Fruit fly (Drosophila melanogaster) whole organism, embryonic: ENCODE data around the gene CG8891.

ENCODE experiments used
- Aef1 ChIP-seq: fragments of 200-800 bp; sonication (Bioruptor generic); IDR thresholded peaks from 3 replicates; pipeline ENCODE4 v1.3.6; 2022; ENCODE audit warnings: missing biosample characterization, missing genetic modification characterization
- CG10147 ChIP-seq: fragments of 200-800 bp; sonication (Bioruptor generic); optimal IDR thresholded peaks from 2 replicates; lab custom pipeline; 2019; ENCODE audit warnings: missing biosample characterization, mild to moderate bottlenecking, missing genetic modification characterization, moderate library complexity
- CG10366 ChIP-seq: fragments of 200-800 bp; sonication (Bioruptor generic); IDR thresholded peaks from 2 replicates; pipeline ENCODE4 v1.3.6; 2022; ENCODE audit warnings: missing biosample characterization, missing genetic modification characterization
- CG11085 ChIP-seq: fragments of 200-800 bp; sonication (Bioruptor generic); IDR thresholded peaks from 2 replicates; pipeline ENCODE4 v1.3.6; 2022; ENCODE audit warnings: missing biosample characterization, missing genetic modification characterization
- CG13123 ChIP-seq: fragments of 200-800 bp; sonication (Bioruptor generic); optimal IDR thresholded peaks from 2 replicates; lab custom pipeline; 2016; ENCODE audit warnings: missing biosample characterization, missing genetic modification characterization
- CG13287 ChIP-seq: fragments of 200-800 bp; sonication (Bioruptor generic); IDR thresholded peaks from 2 replicates; pipeline ENCODE4 v1.3.6; 2022; ENCODE audit warnings: missing biosample characterization, missing genetic modification characterization; ENCODE audit not compliant: partially characterized antibody
- CG13894 ChIP-seq: fragments of 200-800 bp; sonication (Bioruptor generic); optimal IDR thresholded peaks from 3 replicates; lab custom pipeline; 2018; ENCODE audit warnings: missing biosample characterization, mild to moderate bottlenecking, missing genetic modification characterization, moderate library complexity
- CG14050 ChIP-seq: fragments of 200-800 bp; sonication (Bioruptor generic); IDR thresholded peaks from 3 replicates; pipeline ENCODE4 v1.3.6; 2022; ENCODE audit warnings: missing biosample characterization, missing genetic modification characterization
- CG15011 ChIP-seq: fragments of 200-800 bp; sonication (Bioruptor generic); optimal IDR thresholded peaks from 3 replicates; lab custom pipeline; 2018; ENCODE audit warnings: missing biosample characterization, mild to moderate bottlenecking, missing genetic modification characterization
- CG16863 ChIP-seq: fragments of 200-800 bp; sonication (Bioruptor generic); optimal IDR thresholded peaks from 3 replicates; lab custom pipeline; 2016; ENCODE audit warnings: missing biosample characterization, missing genetic modification characterization
- CG17328 ChIP-seq: fragments of 200-800 bp; sonication (Bioruptor generic); IDR thresholded peaks from 2 replicates; pipeline ENCODE4 v1.3.6; 2022; ENCODE audit warnings: missing biosample characterization, missing genetic modification characterization
- CG1792 ChIP-seq: fragments of 200-800 bp; sonication (Bioruptor generic); optimal IDR thresholded peaks from 2 replicates; lab custom pipeline; 2016; ENCODE audit warnings: missing biosample characterization, missing genetic modification characterization
- CG2712 ChIP-seq: fragments of 200-800 bp; optimal IDR thresholded peaks from 3 replicates; lab custom pipeline; 2019; ENCODE audit warnings: missing biosample characterization, mild to moderate bottlenecking, missing genetic modification characterization, moderate library complexity
- CG30431 ChIP-seq: fragments of 200-800 bp; sonication (Bioruptor generic); optimal IDR thresholded peaks from 2 replicates; lab custom pipeline; 2017; ENCODE audit warnings: missing biosample characterization, missing genetic modification characterization
- CG33213 ChIP-seq: fragments of 200-800 bp; sonication (Bioruptor generic); optimal IDR thresholded peaks from 3 replicates; lab custom pipeline; 2016; ENCODE audit warnings: missing biosample characterization, missing genetic modification characterization
- CG6854 ChIP-seq: fragments of 200-800 bp; sonication (Bioruptor generic); optimal IDR thresholded peaks from 3 replicates; lab custom pipeline; 2017; ENCODE audit warnings: missing biosample characterization, mild to moderate bottlenecking, missing genetic modification characterization
- CG7556 ChIP-seq: fragments of 200-800 bp; sonication (Bioruptor generic); optimal IDR thresholded peaks from 2 replicates; lab custom pipeline; 2017; ENCODE audit warnings: missing biosample characterization, mild to moderate bottlenecking, missing genetic modification characterization
- CG7786 ChIP-seq: fragments of 200-800 bp; sonication (Bioruptor generic); optimal IDR thresholded peaks from 2 replicates; lab custom pipeline; 2016; ENCODE audit warnings: missing biosample characterization, missing genetic modification characterization
- CG7963 ChIP-seq: fragments of 200-800 bp; sonication (Bioruptor generic); IDR thresholded peaks from 3 replicates; pipeline ENCODE4 v1.3.6; 2022; ENCODE audit warnings: missing biosample characterization, missing genetic modification characterization; ENCODE audit not compliant: partially characterized antibody
- CG8924 ChIP-seq: fragments of 200-800 bp; optimal IDR thresholded peaks from 3 replicates; lab custom pipeline; 2019; ENCODE audit warnings: missing biosample characterization, mild to moderate bottlenecking, missing genetic modification characterization, moderate library complexity
- CG9817 ChIP-seq: fragments of 200-800 bp; sonication (Bioruptor generic); optimal IDR thresholded peaks from 2 replicates; lab custom pipeline; 2018; ENCODE audit warnings: missing biosample characterization, mild to moderate bottlenecking, missing genetic modification characterization, moderate library complexity
- CG9932 ChIP-seq: fragments of 200-800 bp; sonication (Bioruptor generic); IDR thresholded peaks from 2 replicates; pipeline ENCODE4 v1.3.6; 2022; ENCODE audit warnings: missing biosample characterization, missing genetic modification characterization
- Dbx ChIP-seq: fragments of 200-800 bp; sonication (Bioruptor generic); IDR thresholded peaks from 3 replicates; pipeline ENCODE4 v1.3.6; 2022; ENCODE audit warnings: missing biosample characterization, missing genetic modification characterization
- Ets65A ChIP-seq: fragments of 200-800 bp; sonication (Bioruptor generic); peaks from one replicate; lab custom pipeline; 2016; ENCODE audit warnings: missing biosample characterization, missing genetic modification characterization
- Fer1 ChIP-seq: fragments of 200-800 bp; sonication (Bioruptor generic); optimal IDR thresholded peaks from 2 replicates; lab custom pipeline; 2017; ENCODE audit warnings: missing biosample characterization, mild to moderate bottlenecking, missing genetic modification characterization
- HLH4C ChIP-seq: fragments of 200-800 bp; sonication (Bioruptor generic); IDR thresholded peaks from 3 replicates; pipeline ENCODE4 v1.3.6; 2022; ENCODE audit warnings: missing biosample characterization, missing genetic modification characterization; ENCODE audit not compliant: partially characterized antibody
- Jarid2 ChIP-seq: fragments of 200-800 bp; sonication (Bioruptor generic); optimal IDR thresholded peaks from 3 replicates; lab custom pipeline; 2017; ENCODE audit warnings: mild to moderate bottlenecking, missing biosample characterization, missing genetic modification reagents, missing genetic modification characterization
- Mad ChIP-seq: fragments of 200-800 bp; sonication (Bioruptor generic); optimal IDR thresholded peaks from 2 replicates; lab custom pipeline; 2016; ENCODE audit warnings: missing biosample characterization, missing genetic modification characterization
- Myb ChIP-seq: fragments of 200-800 bp; sonication (Bioruptor generic); optimal IDR thresholded peaks from 2 replicates; lab custom pipeline; 2016; ENCODE audit warnings: missing biosample characterization, missing genetic modification characterization
- NFAT ChIP-seq: fragments of 200-800 bp; sonication (Bioruptor generic); IDR thresholded peaks from 2 replicates; pipeline ENCODE4 v1.3.6; 2022; ENCODE audit warnings: missing biosample characterization, missing genetic modification characterization
- Pdp1 ChIP-seq, 2 experiments: fragments of 200-800 bp; sonication (Bioruptor generic); optimal IDR thresholded peaks; 3 replicates each; lab custom pipeline; 2016; ENCODE audit warnings: missing biosample characterization in 2 of 2, missing genetic modification characterization in 2 of 2, mild to moderate bottlenecking in 1 of 2, moderate library complexity in 1 of 2
- Ravus ChIP-seq: fragments of 200-800 bp; sonication (Bioruptor generic); IDR thresholded peaks from 2 replicates; pipeline ENCODE4 v1.3.6; 2022; ENCODE audit warnings: missing biosample characterization, missing genetic modification characterization
- disco-r ChIP-seq: fragments of 200-800 bp; sonication (Bioruptor generic); optimal IDR thresholded peaks from 2 replicates; lab custom pipeline; 2016; ENCODE audit warnings: missing biosample characterization, missing genetic modification characterization
- ems ChIP-seq: fragments of 200-800 bp; sonication (Bioruptor generic); optimal IDR thresholded peaks from 3 replicates; lab custom pipeline; 2016; ENCODE audit warnings: missing biosample characterization, missing genetic modification characterization
- gsb-n ChIP-seq: fragments of 200-800 bp; sonication (Bioruptor generic); optimal IDR thresholded peaks from 3 replicates; lab custom pipeline; 2018; ENCODE audit warnings: missing biosample characterization, mild to moderate bottlenecking, missing genetic modification characterization
- hb ChIP-seq: fragments of 200-800 bp; sonication (Bioruptor generic); IDR thresholded peaks from 3 replicates; pipeline ENCODE4 v1.3.6; 2022; ENCODE audit warnings: missing biosample characterization, missing genetic modification characterization; ENCODE audit not compliant: partially characterized antibody
- inv ChIP-seq: fragments of 200-800 bp; sonication (Bioruptor generic); IDR thresholded peaks from 2 replicates; pipeline ENCODE4 v1.3.6; 2022; ENCODE audit warnings: missing biosample characterization, missing genetic modification characterization; ENCODE audit not compliant: partially characterized antibody
- jing ChIP-seq: fragments of 200-800 bp; sonication (Bioruptor generic); optimal IDR thresholded peaks from 2 replicates; lab custom pipeline; 2018; ENCODE audit warnings: missing biosample characterization, mild to moderate bottlenecking, missing genetic modification characterization
- mld ChIP-seq: fragments of 200-800 bp; sonication (Bioruptor generic); IDR thresholded peaks from 3 replicates; pipeline ENCODE4 v1.3.6; 2022; ENCODE audit warnings: missing biosample characterization, missing genetic modification characterization; ENCODE audit not compliant: partially characterized antibody
- nerfin-2 ChIP-seq: fragments of 200-800 bp; sonication (Bioruptor generic); IDR thresholded peaks from 2 replicates; pipeline ENCODE4 v1.3.6; 2022; ENCODE audit warnings: missing biosample characterization, missing genetic modification characterization; ENCODE audit not compliant: partially characterized antibody
- peb ChIP-seq: fragments of 200-800 bp; sonication (Bioruptor generic); IDR thresholded peaks from 2 replicates; pipeline ENCODE4 v1.3.6; 2022; ENCODE audit warnings: missing biosample characterization, missing genetic modification characterization
- phol ChIP-seq: fragments of 200-800 bp; sonication (Bioruptor generic); optimal IDR thresholded peaks from 3 replicates; lab custom pipeline; 2018; ENCODE audit warnings: missing biosample characterization, mild to moderate bottlenecking, missing genetic modification characterization, moderate library complexity
- pita ChIP-seq: fragments of 200-800 bp; sonication (Bioruptor generic); optimal IDR thresholded peaks from 2 replicates; lab custom pipeline; 2017; ENCODE audit warnings: missing biosample characterization, mild to moderate bottlenecking, missing genetic modification characterization
- repo ChIP-seq: fragments of 200-800 bp; sonication (Bioruptor generic); optimal IDR thresholded peaks from 2 replicates; lab custom pipeline; 2016; ENCODE audit warnings: missing biosample characterization, missing genetic modification characterization
- salm ChIP-seq: fragments of 200-800 bp; sonication (Bioruptor generic); optimal IDR thresholded peaks from 2 replicates; lab custom pipeline; 2018; ENCODE audit warnings: missing biosample characterization, mild to moderate bottlenecking, missing genetic modification characterization
- sd ChIP-seq: fragments of 200-800 bp; sonication (Bioruptor generic); optimal IDR thresholded peaks from 3 replicates; lab custom pipeline; 2018; ENCODE audit warnings: missing biosample characterization, mild to moderate bottlenecking, missing genetic modification characterization, moderate library complexity
- sug ChIP-seq: fragments of 200-800 bp; optimal IDR thresholded peaks from 2 replicates; lab custom pipeline; 2019; ENCODE audit warnings: missing biosample characterization, mild to moderate bottlenecking, missing genetic modification characterization, moderate library complexity
- tx ChIP-seq: fragments of 200-800 bp; sonication (Bioruptor generic); optimal IDR thresholded peaks from 2 replicates; lab custom pipeline; 2016; ENCODE audit warnings: missing biosample characterization, missing genetic modification characterization
- yki ChIP-seq: fragments of >200 bp; optimal IDR thresholded peaks from 3 replicates; lab custom pipeline; 2018

CG8891 gene

DNA sequence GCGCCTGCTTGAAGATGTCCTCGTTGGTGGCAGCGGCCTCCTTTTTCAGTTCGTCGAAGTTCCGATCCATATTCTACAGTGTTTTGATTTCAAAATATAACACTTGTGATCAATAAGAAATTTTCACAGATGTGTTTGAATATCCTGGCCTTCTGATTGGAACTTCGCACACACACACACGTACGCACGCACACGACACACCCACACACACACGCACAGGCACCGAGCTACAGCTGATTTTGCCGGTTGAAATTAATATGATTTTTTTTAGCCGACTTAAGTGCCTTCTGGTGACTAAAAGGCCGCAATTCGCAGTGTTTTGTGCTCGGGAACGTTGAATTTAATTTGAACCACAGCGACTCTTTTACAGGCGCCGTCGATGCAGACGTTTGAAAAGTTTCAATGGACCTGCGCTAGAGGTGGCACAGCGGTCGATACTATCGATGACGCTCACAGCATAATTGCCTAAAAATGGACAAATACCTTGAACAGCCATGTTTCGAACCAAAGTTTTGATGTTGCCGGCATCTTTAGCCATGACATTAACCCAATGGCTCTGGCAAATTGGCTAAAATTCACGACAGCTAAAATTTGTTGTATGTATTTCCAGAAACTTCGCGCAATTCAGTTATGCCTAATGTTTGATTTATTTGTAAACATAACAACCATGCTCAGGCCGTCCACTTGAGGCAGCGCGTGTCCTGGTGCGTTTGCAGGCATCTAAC is 30.3 kb upstream of the CG8891 start, which contains the start of gene Rtnl1 (continued):
- peak; percentile 88 for TF ChIP-seq sd (tag; lab: Kevin White, UChicago)
- peak; percentile 88; the same call in 2 of the 3 replicates for TF ChIP-seq CG7963
- no peak for TF ChIP-seq CG30431
- TF ChIP-seq jing (GFP tag; lab: Kevin White, UChicago), result no peak
- no peak for TF ChIP-seq CG13123 (GFP tag; lab: Kevin White, UChicago)
- peak; percentile 93 for TF ChIP-seq pita (GFP tag; lab: Kevin White, UChicago)
- peak; percentile 84; the same call in 2 of the 3 replicates for TF ChIP-seq mld (GFP tag; lab: Robert Waterston, UW)
- TF ChIP-seq gsb-n (tag; lab: Kevin White, UChicago), result no peak
- peak; percentile 97 for TF ChIP-seq CG13287
- peak in 1 of 2 experiments; percentile 62 for TF ChIP-seq Pdp1 (GFP tag; optimal IDR thresholded peaks at IDR 0.05; lab: Kevin White, UChicago)
- TF ChIP-seq Mad, result peak; percentile 35
- no peak for TF ChIP-seq CG14050 (GFP tag; lab: Robert Waterston, UW)
- TF ChIP-seq sug (tag; lab: Kevin White, UChicago), result peak; percentile 63
- TF ChIP-seq CG17328, result no peak
- TF ChIP-seq ems (GFP tag; lab: Kevin White, UChicago), result no peak
- peak; percentile 20 for TF ChIP-seq CG8924
- TF ChIP-seq Jarid2 (GFP tag; lab: Kevin White, UChicago), result peak; percentile 42
- TF ChIP-seq CG13894, result peak; percentile 47
- peak; percentile 87 for TF ChIP-seq CG33213
- peak; percentile 82 for TF ChIP-seq HLH4C (GFP tag; lab: Robert Waterston, UW)
- TF ChIP-seq Myb (GFP tag; lab: Kevin White, UChicago), result peak; percentile 87
- 0 out of 3 replicates have a peak, but pooled peaks have one; percentile 26 for TF ChIP-seq Aef1 (GFP tag; lab: Robert Waterston, UW)
- TF ChIP-seq nerfin-2 (GFP tag; lab: Robert Waterston, UW), result peak; percentile 42; the same call in 1 of the 2 replicates
- no peak for TF ChIP-seq CG15011
- TF ChIP-seq tx (GFP tag; lab: Kevin White, UChicago), result peak; percentile 11
- TF ChIP-seq inv (GFP tag; lab: Robert Waterston, UW), result peak; percentile 85
- no peak for TF ChIP-seq disco-r (GFP tag; lab: Kevin White, UChicago)
- peak; percentile 79 for TF ChIP-seq hb (GFP tag; lab: Robert Waterston, UW)
- TF ChIP-seq Ets65A (GFP tag; lab: Kevin White, UChicago), result peak; percentile 42
- peak; percentile 9 for TF ChIP-seq salm (tag; lab: Kevin White, UChicago)
- TF ChIP-seq CG16863 (GFP tag; lab: Kevin White, UChicago), result peak; percentile 23
- no peak for TF ChIP-seq CG11085 (GFP tag; lab: Robert Waterston, UW)
- TF ChIP-seq CG2712 (tag; lab: Kevin White, UChicago), result peak; percentile 60
- peak; percentile 10 for TF ChIP-seq CG1792 (GFP tag; lab: Kevin White, UChicago)
- no peak for TF ChIP-seq CG10366 (GFP tag; lab: Robert Waterston, UW)
- no peak for TF ChIP-seq yki (lab: Kevin White, UChicago)
- peak; percentile 9 for TF ChIP-seq CG9817 (tag; lab: Kevin White, UChicago)
- peak; percentile 8 for TF ChIP-seq CG7556
- peak; percentile 27 for TF ChIP-seq CG10147 (GFP tag; lab: Kevin White, UChicago)
- peak; percentile 75 for TF ChIP-seq CG9932 (GFP tag; lab: Robert Waterston, UW)
- TF ChIP-seq CG6854 (GFP tag; lab: Kevin White, UChicago), result no peak
- peak; percentile 28 for TF ChIP-seq Fer1 (GFP tag; lab: Kevin White, UChicago)
- TF ChIP-seq NFAT (GFP tag; lab: Robert Waterston, UW), result peak; percentile 53; the same call in 1 of the 2 replicates
- no peak for TF ChIP-seq Ravus (GFP tag; lab: Robert Waterston, UW)
- peak; percentile 26 for TF ChIP-seq repo (GFP tag; lab: Kevin White, UChicago)
- TF ChIP-seq CG7786, result peak; percentile 29
- peak; percentile 42; the same call in 2 of the 3 replicates for TF ChIP-seq Dbx (GFP tag; lab: Robert Waterston, UW)
- TF ChIP-seq peb (GFP tag; lab: Robert Waterston, UW), result no peak
- peak; percentile 81 for TF ChIP-seq phol (tag; lab: Kevin White, UChicago)
